Fruit fly (Drosophila melanogaster) whole organism, adult: ENCODE measurements around the gene Miga.

ENCODE experiments used
- CG11617 ChIP-seq: fragments of 200-800 bp; sonication (Bioruptor generic); optimal IDR thresholded peaks from 2 replicates; lab custom pipeline; 2017; ENCODE audit warnings: mild to moderate bottlenecking, missing biosample characterization, missing genetic modification reagents, missing genetic modification characterization
- CG12768 ChIP-seq: fragments of 200-800 bp; sonication (Bioruptor generic); optimal IDR thresholded peaks from 2 replicates; lab custom pipeline; 2017; ENCODE audit warnings: missing biosample characterization, missing genetic modification characterization, mild to moderate bottlenecking, moderate library complexity, missing genetic modification reagents
- CG14711 ChIP-seq: fragments of 200-800 bp; sonication (Bioruptor generic); optimal IDR thresholded peaks from 2 replicates; lab custom pipeline; 2018; ENCODE audit warnings: missing biosample characterization, mild to moderate bottlenecking, missing genetic modification characterization, moderate library complexity
- CG1620 ChIP-seq: fragments of 200-800 bp; sonication (Bioruptor generic); optimal IDR thresholded peaks from 2 replicates; lab custom pipeline; 2016; ENCODE audit warnings: missing biosample characterization, missing genetic modification characterization
- CG33017 ChIP-seq: fragments of 200-800 bp; sonication (Bioruptor generic); optimal IDR thresholded peaks from 2 replicates; lab custom pipeline; 2018; ENCODE audit warnings: missing biosample characterization, mild to moderate bottlenecking, missing genetic modification characterization, moderate library complexity
- CG5204 ChIP-seq: fragments of 200-800 bp; sonication (Bioruptor generic); optimal IDR thresholded peaks from 2 replicates; lab custom pipeline; 2016; ENCODE audit warnings: missing biosample characterization, missing genetic modification characterization
- CG7045 ChIP-seq: fragments of 200-800 bp; sonication (Bioruptor generic); optimal IDR thresholded peaks from 2 replicates; lab custom pipeline; 2017; ENCODE audit warnings: missing biosample characterization, mild to moderate bottlenecking, missing genetic modification characterization
- CG7101 ChIP-seq: fragments of 200-800 bp; sonication (Bioruptor generic); optimal IDR thresholded peaks from 2 replicates; lab custom pipeline; 2018; ENCODE audit warnings: missing biosample characterization, mild to moderate bottlenecking, missing genetic modification characterization, moderate library complexity
- Clk ChIP-seq: fragments of 200-800 bp; sonication (Bioruptor generic); optimal IDR thresholded peaks from 2 replicates; lab custom pipeline; 2017; ENCODE audit warnings: missing biosample characterization, missing genetic modification characterization
- Crg-1 ChIP-seq: fragments of 200-800 bp; sonication (Bioruptor generic); optimal IDR thresholded peaks from 2 replicates; lab custom pipeline; 2016; ENCODE audit warnings: missing biosample characterization, missing genetic modification characterization
- Hr96 ChIP-seq: fragments of 200-800 bp; sonication (Bioruptor generic); optimal IDR thresholded peaks from 2 replicates; lab custom pipeline; 2016; ENCODE audit warnings: missing biosample characterization, missing genetic modification characterization
- Mnt ChIP-seq: fragments of 200-800 bp; sonication (Bioruptor generic); optimal IDR thresholded peaks from 2 replicates; lab custom pipeline; 2016; ENCODE audit warnings: missing biosample characterization, mild to moderate bottlenecking, missing genetic modification characterization
- bab1 ChIP-seq: fragments of 200-800 bp; sonication (Bioruptor generic); optimal IDR thresholded peaks from 3 replicates; lab custom pipeline; 2019; ENCODE audit warnings: missing biosample characterization, mild to moderate bottlenecking, missing genetic modification characterization, moderate library complexity
- cic ChIP-seq: fragments of 200-800 bp; sonication (Bioruptor generic); optimal IDR thresholded peaks from 2 replicates; lab custom pipeline; 2017; ENCODE audit warnings: missing biosample characterization, mild to moderate bottlenecking, missing genetic modification characterization, moderate library complexity
- cnc ChIP-seq, 2 experiments: fragments of >200 bp; optimal IDR thresholded peaks; 2 replicates each; lab custom pipeline; 2017
- kay ChIP-seq: fragments of 200-800 bp; sonication (Bioruptor generic); peaks from one replicate; lab custom pipeline; 2016; ENCODE audit warnings: missing biosample characterization, missing genetic modification characterization, borderline replicate concordance
- ovo ChIP-seq: fragments of 200-800 bp; sonication (Bioruptor generic); optimal IDR thresholded peaks from 2 replicates; lab custom pipeline; 2016; ENCODE audit warnings: missing biosample characterization, missing genetic modification characterization
- pad ChIP-seq: fragments of 200-800 bp; sonication (Bioruptor generic); optimal IDR thresholded peaks from 3 replicates; lab custom pipeline; 2017; ENCODE audit warnings: missing biosample characterization, missing genetic modification characterization, mild to moderate bottlenecking, moderate library complexity, missing genetic modification reagents
- tj ChIP-seq: fragments of 200-800 bp; sonication (Bioruptor generic); optimal IDR thresholded peaks from 3 replicates; lab custom pipeline; 2017; ENCODE audit warnings: missing biosample characterization, mild to moderate bottlenecking, missing genetic modification characterization, moderate library complexity
- toe ChIP-seq: fragments of 200-800 bp; sonication (Bioruptor generic); optimal IDR thresholded peaks from 2 replicates; lab custom pipeline; 2016; ENCODE audit warnings: missing biosample characterization, missing genetic modification characterization

Miga gene

DNA sequence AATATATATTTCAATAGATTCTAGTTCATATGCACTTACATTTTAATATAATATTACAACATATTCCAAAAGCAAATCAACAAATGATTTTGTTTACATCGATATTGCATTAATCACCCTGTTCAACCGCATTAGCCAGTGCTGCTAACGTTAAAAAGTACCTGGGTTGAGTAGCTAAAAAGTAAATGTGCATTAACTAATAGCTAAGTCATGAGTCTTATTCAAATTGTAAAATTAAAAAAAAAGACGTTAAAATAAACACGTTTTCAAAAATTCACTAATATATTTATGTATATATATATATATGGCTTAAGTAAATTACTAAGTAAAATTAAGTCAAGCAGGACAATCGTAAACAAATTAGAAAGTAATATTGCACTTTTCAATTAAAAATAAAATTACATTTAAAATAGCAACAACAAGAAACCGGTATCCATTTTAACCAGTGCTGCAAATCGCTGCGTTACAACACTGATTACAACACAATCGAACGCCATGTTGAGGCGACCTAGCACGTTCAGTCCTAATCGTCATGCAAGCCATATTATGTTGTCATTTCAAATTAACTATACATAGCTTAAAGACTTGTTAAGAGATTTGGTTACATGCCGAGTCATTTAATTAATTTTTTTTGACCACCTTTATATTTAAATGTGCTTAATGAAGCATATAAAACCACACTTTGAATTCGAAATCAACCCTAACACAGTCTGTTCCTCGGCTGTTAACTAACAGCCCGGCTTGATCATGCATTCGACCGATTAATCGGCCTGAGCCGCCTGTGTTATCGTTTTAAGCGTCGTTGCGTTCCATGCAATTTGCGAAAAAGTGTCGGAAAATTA, 39.2 kb downstream of the Miga start, which contains the start of gene CG10555:
TSS of gene CG10555 (plus strand) at position 764 of the 842 bp plus-strand sequence.
- TF ChIP-seq Hr96 (no peak), tj (GFP tag; lab: Kevin White, UChicago) (peak; percentile 85), CG11617 (peak; percentile 93), CG33017 (tag; lab: Kevin White, UChicago) (no peak), kay (GFP tag; lab: Kevin White, UChicago) (no peak), CG5204 (GFP tag; lab: Kevin White, UChicago) (peak; percentile 79), CG7045 (GFP tag; lab: Kevin White, UChicago) (peak; percentile 69), cic (GFP tag; lab: Kevin White, UChicago) (no peak), CG14711 (tag; lab: Kevin White, UChicago) (peak; percentile 81), Clk (peak; percentile 72), cnc (optimal IDR thresholded peaks at IDR 0.05; lab: Kevin White, UChicago) (no peak), ovo (peak; percentile 88), CG12768 (GFP tag; lab: Kevin White, UChicago) (peak; percentile 63), bab1 (peak; percentile 98), toe (GFP tag; lab: Kevin White, UChicago) (peak; percentile 88), Crg-1 (GFP tag; lab: Kevin White, UChicago) (peak; percentile 85), Mnt (GFP tag; lab: Kevin White, UChicago) (peak; percentile 82), CG7101 (tag; lab: Kevin White, UChicago) (peak; percentile 81), CG1620 (GFP tag; lab: Kevin White, UChicago) (peak; percentile 93), pad (GFP tag; lab: Kevin White, UChicago) (peak; percentile 82)

DNA sequence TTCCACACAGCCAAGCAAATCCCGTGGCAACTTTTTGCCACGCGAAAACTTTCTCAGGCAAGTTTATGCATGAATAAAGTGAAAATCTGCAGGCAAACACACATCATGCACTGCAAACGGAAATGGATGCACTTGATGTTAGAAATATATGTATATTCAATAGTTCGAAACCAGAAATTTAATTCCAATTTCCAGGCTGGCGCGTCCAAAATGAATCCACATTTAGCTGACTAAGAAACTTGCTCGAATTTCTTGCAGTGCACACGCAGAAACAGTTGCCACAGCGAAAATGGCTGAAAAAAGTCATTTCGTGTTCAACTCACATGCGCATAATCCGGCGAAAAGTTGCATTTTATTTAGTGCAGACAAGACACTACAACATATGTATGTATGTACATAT, 41.0 kb downstream of the Miga start:
- TF ChIP-seq kay (GFP tag; lab: Kevin White, UChicago) (no peak), Clk (no peak), pad (GFP tag; lab: Kevin White, UChicago) (no peak), ovo (no peak), cic (GFP tag; lab: Kevin White, UChicago) (no peak), CG12768 (GFP tag; lab: Kevin White, UChicago) (no peak), Crg-1 (GFP tag; lab: Kevin White, UChicago) (no peak), CG7045 (GFP tag; lab: Kevin White, UChicago) (no peak), cnc (optimal IDR thresholded peaks at IDR 0.05; lab: Kevin White, UChicago) (no peak), CG1620 (GFP tag; lab: Kevin White, UChicago) (no peak), CG7101 (tag; lab: Kevin White, UChicago) (no peak), bab1 (no peak), Hr96 (no peak)

DNA sequence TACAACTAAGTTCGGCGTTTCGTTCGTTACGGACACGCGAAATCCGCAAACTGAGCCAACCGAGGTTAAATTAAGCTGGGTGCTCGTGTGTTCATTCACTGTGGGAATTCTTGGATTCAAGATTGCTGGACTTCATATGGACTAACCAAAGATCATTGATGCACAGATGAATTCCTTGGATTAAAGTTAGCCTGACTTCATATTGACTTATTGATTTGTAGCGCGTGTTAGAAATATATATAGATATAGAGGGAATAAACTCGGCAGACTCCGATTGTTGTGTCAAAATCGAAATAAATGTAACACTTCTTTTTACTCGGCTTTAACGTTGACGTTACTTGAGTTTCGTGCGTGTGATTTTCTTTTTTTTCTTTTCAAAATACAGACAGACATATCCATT, 52.1 kb downstream of the Miga start, which contains the start of gene CG1387:
TSS of gene CG1387 (plus strand) at position 301 of the 400 bp plus-strand sequence.
- TF ChIP-seq Mnt (GFP tag; lab: Kevin White, UChicago) (no peak), Crg-1 (GFP tag; lab: Kevin White, UChicago) (no peak), ovo (no peak), pad (GFP tag; lab: Kevin White, UChicago) (no peak), bab1 (no peak), cnc (optimal IDR thresholded peaks at IDR 0.05; lab: Kevin White, UChicago) (no peak), CG33017 (tag; lab: Kevin White, UChicago) (no peak), Clk (no peak), toe (GFP tag; lab: Kevin White, UChicago) (no peak), Hr96 (no peak), cic (GFP tag; lab: Kevin White, UChicago) (no peak), CG7045 (GFP tag; lab: Kevin White, UChicago) (no peak), CG14711 (tag; lab: Kevin White, UChicago) (no peak), CG5204 (GFP tag; lab: Kevin White, UChicago) (no peak)
